Fruit fly (Drosophila melanogaster): ENCODE results near the gene Prosbeta7.

Gene Prosbeta7

DNA sequence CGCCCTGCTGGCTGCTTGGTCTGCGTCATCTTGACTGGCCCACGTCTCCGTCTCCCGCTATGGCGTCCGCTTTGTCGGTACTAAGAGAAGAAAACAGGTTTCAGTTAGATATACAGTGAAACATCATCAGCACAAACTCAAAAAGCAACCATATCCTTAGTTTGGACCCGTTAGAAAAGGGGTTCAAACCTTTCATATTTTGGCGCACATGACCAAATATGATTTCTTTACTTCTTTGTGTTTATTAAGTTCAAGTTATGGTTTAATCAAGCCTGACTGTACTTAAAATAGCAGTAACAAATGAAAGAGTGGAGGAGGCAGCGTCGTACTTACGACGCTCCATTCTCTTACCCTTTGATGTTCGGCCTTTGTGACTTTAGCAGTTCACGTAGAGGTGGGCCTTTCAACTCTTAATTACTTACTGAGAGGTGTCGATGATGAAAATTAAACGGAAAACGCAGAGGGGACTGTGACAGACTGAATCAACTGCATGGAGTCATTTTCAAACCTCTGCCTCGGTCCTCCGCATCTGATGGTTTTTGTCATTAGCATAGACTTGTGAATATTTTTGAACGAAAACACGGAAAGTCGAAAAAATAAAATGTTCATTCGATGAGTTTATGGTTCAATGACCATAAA lies 3.6 kb upstream of the Prosbeta7 start (continued):
- TF ChIP-seq Bteb2 (GFP tag; optimal IDR thresholded peaks at IDR 0.05), result peak; percentile 83
- peak; percentile 61 for TF ChIP-seq CG1233 (GFP tag; optimal IDR thresholded peaks at IDR 0.05)
- TF ChIP-seq CG10274 (GFP tag; optimal IDR thresholded peaks at IDR 0.05), result peak; percentile 29
- TF ChIP-seq NfI (GFP tag; optimal IDR thresholded peaks at IDR 0.05), result peak; percentile 79
- peak; percentile 83 for TF ChIP-seq CG4424 (GFP tag; optimal IDR thresholded peaks at IDR 0.05)
- TF ChIP-seq CG10654 (GFP tag; optimal IDR thresholded peaks at IDR 0.05), result peak; percentile 62
- peak; percentile 50; the same call in 1 of the 2 replicates for TF ChIP-seq Ravus (GFP tag; IDR thresholded peaks at IDR 0.05)
- TF ChIP-seq CG3838 (GFP tag; optimal IDR thresholded peaks at IDR 0.05), result peak; percentile 48
- TF ChIP-seq cas (GFP tag; IDR thresholded peaks at IDR 0.05), result peak; percentile 65
- TF ChIP-seq YL-1 (GFP tag; optimal IDR thresholded peaks at IDR 0.05), result no peak
- no peak for TF ChIP-seq eve (GFP tag; optimal IDR thresholded peaks at IDR 0.05)
- TF ChIP-seq z (GFP tag; IDR thresholded peaks at IDR 0.05), result no peak
- TF ChIP-seq Dip2 (GFP tag; IDR thresholded peaks at IDR 0.05), result peak; percentile 25; the same call in 1 of the 2 replicates
- peak; percentile 78 for TF ChIP-seq Dad (GFP tag; optimal IDR thresholded peaks at IDR 0.05)
- TF ChIP-seq CG8281 (tag; optimal IDR thresholded peaks at IDR 0.05), result peak; percentile 41
- TF ChIP-seq HLH3B (GFP tag; IDR thresholded peaks at IDR 0.05), result peak; percentile 86
- peak; percentile 93 for TF ChIP-seq CG9932 (GFP tag; IDR thresholded peaks at IDR 0.05)
- no peak for TF ChIP-seq crol (GFP tag; IDR thresholded peaks at IDR 0.05)
- no peak for TF ChIP-seq amos (GFP tag; IDR thresholded peaks at IDR 0.05; ENCODE audit: partially characterized antibody)
- TF ChIP-seq CG18011 (GFP tag; optimal IDR thresholded peaks at IDR 0.05), result peak; percentile 38
- TF ChIP-seq Sox100B (GFP tag; optimal IDR thresholded peaks at IDR 0.05), result no peak
- TF ChIP-seq schlank (tag; optimal IDR thresholded peaks at IDR 0.05), result peak; percentile 52
- peak; percentile 94 for TF ChIP-seq lbe (GFP tag; optimal IDR thresholded peaks at IDR 0.05)
- TF ChIP-seq hth (optimal IDR thresholded peaks at IDR 0.05), result no peak
- TF ChIP-seq MESR4 (GFP tag; optimal IDR thresholded peaks at IDR 0.05), result no peak
- TF ChIP-seq HLHmδ (GFP tag; optimal IDR thresholded peaks at IDR 0.05), result no peak
- TF ChIP-seq Atf3 (GFP tag; optimal IDR thresholded peaks at IDR 0.05), result peak; percentile 51
- no peak for TF ChIP-seq slou (GFP tag; optimal IDR thresholded peaks at IDR 0.05)
- peak; percentile 63; the same call in 1 of the 3 replicates for TF ChIP-seq sr (GFP tag; IDR thresholded peaks at IDR 0.05)
- TF ChIP-seq dysf (GFP tag; IDR thresholded peaks at IDR 0.05), result peak; percentile 91
- no peak for TF ChIP-seq CG17186 (GFP tag; optimal IDR thresholded peaks at IDR 0.05)
- peak; percentile 70 for TF ChIP-seq Six4 (GFP tag; optimal IDR thresholded peaks at IDR 0.05)
- TF ChIP-seq CG3995 (GFP tag; optimal IDR thresholded peaks at IDR 0.05), result peak; percentile 13
- peak; percentile 70 for TF ChIP-seq Asciz (GFP tag; optimal IDR thresholded peaks at IDR 0.05)
- no peak; the same call in 1 of the 2 replicates for TF ChIP-seq CG11696 (GFP tag; IDR thresholded peaks at IDR 0.05)
- peak; percentile 82 for TF ChIP-seq corto (GFP tag; optimal IDR thresholded peaks at IDR 0.05)
- peak; percentile 83 for TF ChIP-seq tap (tag; optimal IDR thresholded peaks at IDR 0.05)
- peak; percentile 63 for TF ChIP-seq Myb (GFP tag; optimal IDR thresholded peaks at IDR 0.05)
- peak; percentile 15 for TF ChIP-seq Lhr (GFP tag; optimal IDR thresholded peaks at IDR 0.05)
- TF ChIP-seq mld (GFP tag; IDR thresholded peaks at IDR 0.05; ENCODE audit: partially characterized antibody), result 0 out of 3 replicates have a peak, but pooled peaks have one; percentile 20
- peak; percentile 83 for TF ChIP-seq tin (GFP tag; optimal IDR thresholded peaks at IDR 0.05)
- peak; percentile 81; the same call in 2 of the 3 replicates for TF ChIP-seq gce (GFP tag; IDR thresholded peaks at IDR 0.05)
- peak; percentile 80 for TF ChIP-seq bab2 (GFP tag; optimal IDR thresholded peaks at IDR 0.05)
- TF ChIP-seq Deaf1 (tag; optimal IDR thresholded peaks at IDR 0.05), result no peak
- TF ChIP-seq CG12236 (GFP tag; optimal IDR thresholded peaks at IDR 0.05), result peak; percentile 36
- peak; percentile 44 for TF ChIP-seq CG4282 (GFP tag; optimal IDR thresholded peaks at IDR 0.05)
- peak; percentile 64; the same call in 1 of the 2 replicates for TF ChIP-seq CG8765 (GFP tag; IDR thresholded peaks at IDR 0.05)
- TF ChIP-seq CG10147 (GFP tag; optimal IDR thresholded peaks at IDR 0.05), result peak; percentile 82
- TF ChIP-seq Antp (GFP tag; optimal IDR thresholded peaks at IDR 0.05), result peak; percentile 91
- TF ChIP-seq BEAF-32 (GFP tag; optimal IDR thresholded peaks at IDR 0.05), result no peak
